Fruit fly (Drosophila melanogaster): ENCODE measurements around the gene CG34426.
A peak's percentile ranks its signal among the peaks of the same experiment; 100 is the strongest.

Gene CG34426

dm6 chr3L:8841757-8842156 is 39.5 kb downstream of the CG34426 start (continued):
- peak; percentile 52; the same call in 1 of the 3 replicates for TF ChIP-seq CG6175 (GFP tag; IDR thresholded peaks at IDR 0.05)
- TF ChIP-seq jing (GFP tag; optimal IDR thresholded peaks at IDR 0.05), result peak; percentile 62
- no peak for TF ChIP-seq hkb (optimal IDR thresholded peaks at IDR 0.05)
- peak; percentile 82 for TF ChIP-seq hkb (GFP tag; IDR thresholded peaks at IDR 0.05)
- TF ChIP-seq maf-S (GFP tag; optimal IDR thresholded peaks at IDR 0.05), result peak; percentile 47
- no peak for TF ChIP-seq CG3065 (GFP tag; optimal IDR thresholded peaks at IDR 0.05)
- TF ChIP-seq Lim3 (GFP tag; IDR thresholded peaks at IDR 0.05), result no peak
- peak; percentile 38; the same call in 1 of the 2 replicates for TF ChIP-seq Drgx (GFP tag; IDR thresholded peaks at IDR 0.05)
- peak; percentile 88 for TF ChIP-seq CG12769 (tag; optimal IDR thresholded peaks at IDR 0.05)
- TF ChIP-seq Bdp1 (GFP tag; optimal IDR thresholded peaks at IDR 0.05), result peak; percentile 25
- TF ChIP-seq fd102C (GFP tag; optimal IDR thresholded peaks at IDR 0.05), result no peak
- peak; percentile 8 for TF ChIP-seq gro (GFP tag; optimal IDR thresholded peaks at IDR 0.05)
- TF ChIP-seq Nf-YC (tag; optimal IDR thresholded peaks at IDR 0.05), result no peak
- TF ChIP-seq CG31441 (GFP tag; IDR thresholded peaks at IDR 0.05), result peak; percentile 80
- TF ChIP-seq CG11085 (GFP tag; IDR thresholded peaks at IDR 0.05), result peak; percentile 25; the same call in 1 of the 2 replicates
- no peak for TF ChIP-seq danr (GFP tag; IDR thresholded peaks at IDR 0.05)
- TF ChIP-seq ssp (GFP tag; IDR thresholded peaks at IDR 0.05), result peak; percentile 64
- no peak for TF ChIP-seq CG10543 (GFP tag; optimal IDR thresholded peaks at IDR 0.05)
- peak; percentile 80 for TF ChIP-seq CG17328 (GFP tag; IDR thresholded peaks at IDR 0.05)
- peak; percentile 85 for TF ChIP-seq CG2712 (tag; optimal IDR thresholded peaks at IDR 0.05)
- peak; percentile 28; the same call in 1 of the 3 replicates for TF ChIP-seq CG11093 (GFP tag; IDR thresholded peaks at IDR 0.05)
- peak; percentile 70 for TF ChIP-seq CG9727 (GFP tag; optimal IDR thresholded peaks at IDR 0.05)
- no peak for TF ChIP-seq ftz-f1 (GFP tag; optimal IDR thresholded peaks at IDR 0.05)
- TF ChIP-seq ase (GFP tag; IDR thresholded peaks at IDR 0.05), result peak; percentile 63
- TF ChIP-seq CG8765 (GFP tag; IDR thresholded peaks at IDR 0.05), result peak; percentile 55; the same call in 1 of the 2 replicates
- TF ChIP-seq CG9609 (GFP tag; optimal IDR thresholded peaks at IDR 0.05), result peak; percentile 57

dm6 chr3L:8842359-8842758 is 40.1 kb downstream of the CG34426 start:
- no peak for TF ChIP-seq Dek (tag; optimal IDR thresholded peaks at IDR 0.05)
- peak; percentile 38; the same call in 1 of the 4 replicates for TF ChIP-seq chinmo (GFP tag; IDR thresholded peaks at IDR 0.05; ENCODE audit: partially characterized antibody)
- peak; percentile 69 for TF ChIP-seq onecut (GFP tag; IDR thresholded peaks at IDR 0.05)
- TF ChIP-seq Med (GFP tag), result peak; percentile 71
- TF ChIP-seq Six4 (GFP tag; optimal IDR thresholded peaks at IDR 0.05), result no peak
- TF ChIP-seq lbe (GFP tag; optimal IDR thresholded peaks at IDR 0.05), result no peak

dm6 chr3L:8849817-8850216 is 47.6 kb downstream of the CG34426 start:
- TF ChIP-seq Mes4 (GFP tag; optimal IDR thresholded peaks at IDR 0.05) (no peak), Tbp (GFP tag; optimal IDR thresholded peaks at IDR 0.05) (no peak), danr (GFP tag; IDR thresholded peaks at IDR 0.05) (no peak), Hr78 (GFP tag; optimal IDR thresholded peaks at IDR 0.05) (peak in 1 of 2 experiments; percentile 96), fd64A (GFP tag; optimal IDR thresholded peaks at IDR 0.05) (peak; percentile 37), CG15073 (GFP tag; optimal IDR thresholded peaks at IDR 0.05) (no peak), tx (GFP tag; optimal IDR thresholded peaks at IDR 0.05) (no peak), HLHmδ (GFP tag; optimal IDR thresholded peaks at IDR 0.05) (no peak), chn (GFP tag; optimal IDR thresholded peaks at IDR 0.05) (no peak), hb (GFP tag; IDR thresholded peaks at IDR 0.05; ENCODE audit: partially characterized antibody) (0 out of 3 replicates have a peak, but pooled peaks have one; percentile 42), twi (tag; optimal IDR thresholded peaks at IDR 0.05) (peak; percentile 5), crp (GFP tag; optimal IDR thresholded peaks at IDR 0.05) (no peak)

All from whole organism, embryonic.